Fruit fly (Drosophila melanogaster): ENCODE results near the gene eIF4G1.

eIF4G1 gene

dm6 chr4:930311-931198 is at the start of gene eIF4G1:
Gene eIF4G1 (minus strand): TSS chr4:930715.
- no peak for TF ChIP-seq CG8478 (optimal IDR thresholded peaks at IDR 0.05)
- no peak for TF ChIP-seq Dll (optimal IDR thresholded peaks at IDR 0.05)
- no peak for TF ChIP-seq pan (optimal IDR thresholded peaks at IDR 0.05)
- TF ChIP-seq EcR (GFP tag; optimal IDR thresholded peaks at IDR 0.05) = no peak
- no peak for TF ChIP-seq usp (GFP tag; optimal IDR thresholded peaks at IDR 0.05)
- no peak for TF ChIP-seq psq (optimal IDR thresholded peaks at IDR 0.05)

DNA sequence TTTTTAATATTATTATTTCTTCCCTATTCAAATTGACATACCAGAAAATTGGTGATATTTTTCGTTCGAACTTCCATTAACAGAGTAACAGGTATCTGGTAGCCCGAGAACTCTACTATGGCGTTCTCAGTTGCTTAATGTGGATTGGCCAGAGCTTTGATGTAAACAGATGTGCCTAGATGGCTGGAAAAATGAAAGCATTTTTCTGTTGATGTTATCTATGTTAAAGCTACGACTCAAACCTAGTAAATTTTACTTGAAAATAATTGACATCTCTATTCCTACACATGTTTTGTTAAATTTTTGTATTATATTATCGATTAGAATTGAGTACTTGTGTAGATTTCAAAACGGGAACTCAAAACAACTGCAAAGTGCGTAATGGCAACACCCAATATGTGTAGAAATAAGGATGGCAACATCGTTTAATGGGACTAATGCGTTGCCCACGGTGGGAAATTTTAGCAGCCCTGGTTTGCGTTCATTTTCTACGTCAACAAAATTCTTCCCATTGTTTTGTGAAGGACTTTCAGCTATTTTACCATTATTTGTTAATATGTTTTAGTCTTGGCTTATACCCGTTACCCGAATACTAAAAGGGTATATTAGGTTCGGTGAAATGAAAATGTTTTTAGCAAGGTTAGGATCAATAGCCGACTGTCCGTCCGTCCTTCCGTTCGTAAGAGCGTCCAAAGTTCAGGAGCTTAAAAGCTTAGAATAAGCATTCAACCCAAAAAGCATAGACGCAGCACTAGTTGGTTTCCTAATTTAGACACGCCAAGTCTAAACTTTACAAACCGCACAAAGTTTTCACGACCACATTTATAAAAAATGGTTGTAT is 49.3 kb upstream of the eIF4G1 start:
- TF ChIP-seq pan (optimal IDR thresholded peaks at IDR 0.05) = no peak
- no peak for TF ChIP-seq Dll (optimal IDR thresholded peaks at IDR 0.05)
- no peak for TF ChIP-seq EcR (GFP tag; optimal IDR thresholded peaks at IDR 0.05)
- no peak for TF ChIP-seq usp (GFP tag; optimal IDR thresholded peaks at IDR 0.05)
- no peak for TF ChIP-seq CG8478 (optimal IDR thresholded peaks at IDR 0.05)
- TF ChIP-seq psq (optimal IDR thresholded peaks at IDR 0.05) = no peak

dm6 chr4:978439-978911 is 48.0 kb upstream of the eIF4G1 start, which contains the start of gene fuss:
Gene fuss (minus strand): TSS chr4:978489.
- TF ChIP-seq psq (optimal IDR thresholded peaks at IDR 0.05) (no peak), Dll (optimal IDR thresholded peaks at IDR 0.05) (no peak), pan (optimal IDR thresholded peaks at IDR 0.05) (no peak), CG8478 (optimal IDR thresholded peaks at IDR 0.05) (no peak), usp (GFP tag; optimal IDR thresholded peaks at IDR 0.05) (no peak), EcR (GFP tag; optimal IDR thresholded peaks at IDR 0.05) (no peak)

DNA sequence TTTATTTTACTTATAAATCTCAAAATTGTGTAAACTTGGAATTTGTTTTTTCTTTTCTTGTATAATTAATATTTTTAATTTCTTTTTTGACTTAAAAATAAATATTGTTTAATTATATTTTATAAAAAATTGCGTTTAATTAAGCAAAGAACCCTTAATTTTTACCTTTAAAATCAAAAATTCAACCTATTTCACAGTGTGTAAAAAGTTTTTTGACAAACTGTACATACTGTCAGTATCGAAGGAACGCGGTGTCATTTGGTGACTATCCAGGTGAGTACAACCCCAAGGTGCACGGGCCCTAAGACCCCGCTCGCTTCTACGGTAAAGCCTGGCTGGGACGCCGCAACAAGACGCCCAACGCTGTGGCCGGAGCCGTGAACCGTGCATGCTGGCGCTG is 46.1 kb upstream of the eIF4G1 start:
- TF ChIP-seq usp (GFP tag; optimal IDR thresholded peaks at IDR 0.05) = no peak
- no peak for TF ChIP-seq psq (optimal IDR thresholded peaks at IDR 0.05)
- no peak for TF ChIP-seq CG8478 (optimal IDR thresholded peaks at IDR 0.05)
- TF ChIP-seq EcR (GFP tag; optimal IDR thresholded peaks at IDR 0.05) = no peak
- TF ChIP-seq pan (optimal IDR thresholded peaks at IDR 0.05) = no peak

DNA sequence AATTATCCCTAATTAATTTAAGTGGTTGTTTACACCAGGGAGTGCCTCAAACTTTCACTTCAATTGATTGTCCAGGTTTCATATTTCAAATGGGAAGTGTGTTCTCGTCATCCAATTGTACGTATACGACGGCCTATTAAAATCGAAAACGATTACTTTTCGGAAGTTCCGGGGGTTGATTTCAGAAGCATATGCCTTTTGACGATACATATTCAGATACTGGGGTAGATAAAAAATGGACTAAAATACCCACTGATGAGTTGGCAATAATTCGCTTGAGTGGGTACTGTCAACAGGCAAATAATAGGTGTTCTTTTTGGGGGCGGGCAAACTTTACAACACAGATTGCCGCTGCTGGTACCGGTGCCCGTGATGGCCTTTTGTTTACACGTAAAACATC is 44.1 kb upstream of the eIF4G1 start:
- no peak for TF ChIP-seq EcR (GFP tag; optimal IDR thresholded peaks at IDR 0.05)

DNA sequence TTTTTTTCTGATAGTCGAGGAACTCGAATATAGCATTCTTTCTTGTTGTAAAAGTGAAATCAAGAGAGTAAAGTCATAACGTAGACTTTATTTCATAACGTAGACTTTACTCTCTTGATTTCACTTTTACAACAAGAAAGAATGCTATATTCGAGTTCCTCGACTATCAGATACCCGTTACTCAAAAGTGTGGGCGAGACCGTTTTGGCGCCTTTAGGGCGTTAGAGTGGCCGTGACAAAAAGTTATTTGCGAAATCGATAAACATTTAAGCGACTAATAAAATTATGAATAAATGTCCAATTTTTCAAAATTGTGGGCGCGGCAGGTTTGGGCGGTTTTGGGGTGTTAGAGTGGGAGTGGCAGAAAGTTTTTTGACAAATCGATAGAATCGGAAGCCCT is 40.6 kb upstream of the eIF4G1 start:
- TF ChIP-seq pan (optimal IDR thresholded peaks at IDR 0.05) (no peak), psq (optimal IDR thresholded peaks at IDR 0.05) (no peak), Dll (optimal IDR thresholded peaks at IDR 0.05) (no peak), usp (GFP tag; optimal IDR thresholded peaks at IDR 0.05) (no peak), CG8478 (optimal IDR thresholded peaks at IDR 0.05) (no peak), EcR (GFP tag; optimal IDR thresholded peaks at IDR 0.05) (no peak)

dm6 chr4:963717-964116 is 33.2 kb upstream of the eIF4G1 start:
- TF ChIP-seq psq (optimal IDR thresholded peaks at IDR 0.05) (no peak), pan (optimal IDR thresholded peaks at IDR 0.05) (no peak), CG8478 (optimal IDR thresholded peaks at IDR 0.05) (no peak), EcR (GFP tag; optimal IDR thresholded peaks at IDR 0.05) (no peak), usp (GFP tag; optimal IDR thresholded peaks at IDR 0.05) (no peak), Dll (optimal IDR thresholded peaks at IDR 0.05) (no peak)

DNA sequence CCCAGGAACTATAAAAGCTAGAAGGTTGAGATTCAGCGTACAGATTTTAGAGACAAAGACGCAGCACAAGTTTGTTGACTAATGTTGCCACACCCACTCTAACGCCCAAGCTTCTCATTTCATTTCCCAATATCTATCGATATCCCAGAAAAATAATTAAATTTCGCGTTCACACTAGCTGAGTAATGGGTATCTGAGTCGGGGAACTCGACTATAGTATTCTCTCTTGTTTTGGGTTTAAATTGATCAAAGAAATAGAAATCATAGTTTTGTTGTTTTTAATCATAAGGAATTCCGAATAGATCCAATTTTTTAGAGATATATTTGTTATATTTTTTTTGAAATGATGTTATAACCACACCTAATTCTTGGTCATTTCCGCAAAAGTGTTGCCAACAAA is 32.7 kb upstream of the eIF4G1 start:
- TF ChIP-seq EcR (GFP tag; optimal IDR thresholded peaks at IDR 0.05) (no peak), usp (GFP tag; optimal IDR thresholded peaks at IDR 0.05) (no peak), pan (optimal IDR thresholded peaks at IDR 0.05) (no peak), psq (optimal IDR thresholded peaks at IDR 0.05) (no peak), CG8478 (optimal IDR thresholded peaks at IDR 0.05) (no peak), Dll (optimal IDR thresholded peaks at IDR 0.05) (no peak)

DNA sequence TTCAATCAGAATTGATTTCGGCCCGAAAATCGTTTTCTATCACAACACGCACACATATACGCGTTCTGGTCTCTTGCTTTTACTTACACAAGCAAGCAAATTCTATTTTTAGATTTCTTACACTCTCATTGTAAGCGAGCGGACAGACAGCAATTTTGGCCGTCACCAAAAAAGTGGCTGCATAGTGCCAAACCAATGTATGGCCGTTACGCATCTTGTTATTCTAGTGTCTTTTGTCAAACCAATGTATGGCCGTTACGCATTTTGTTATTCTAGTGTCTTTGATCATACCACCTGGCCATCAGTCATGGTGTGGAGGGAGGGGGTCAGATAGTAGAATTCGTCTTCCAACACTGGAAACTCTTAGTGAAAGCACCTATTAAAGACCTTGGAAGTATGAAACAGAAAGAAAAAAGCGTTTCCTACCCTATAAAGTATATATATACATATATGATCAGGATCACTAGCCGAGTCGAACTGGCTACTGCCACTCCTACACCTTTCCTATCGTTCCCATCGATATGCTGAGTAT is 30.6 kb upstream of the eIF4G1 start:
- TF ChIP-seq EcR (GFP tag; optimal IDR thresholded peaks at IDR 0.05) = no peak
- TF ChIP-seq psq (optimal IDR thresholded peaks at IDR 0.05) = no peak
- TF ChIP-seq Dll (optimal IDR thresholded peaks at IDR 0.05) = no peak
- no peak for TF ChIP-seq usp (GFP tag; optimal IDR thresholded peaks at IDR 0.05)
- no peak for TF ChIP-seq pan (optimal IDR thresholded peaks at IDR 0.05)
- no peak for TF ChIP-seq CG8478 (optimal IDR thresholded peaks at IDR 0.05)

DNA sequence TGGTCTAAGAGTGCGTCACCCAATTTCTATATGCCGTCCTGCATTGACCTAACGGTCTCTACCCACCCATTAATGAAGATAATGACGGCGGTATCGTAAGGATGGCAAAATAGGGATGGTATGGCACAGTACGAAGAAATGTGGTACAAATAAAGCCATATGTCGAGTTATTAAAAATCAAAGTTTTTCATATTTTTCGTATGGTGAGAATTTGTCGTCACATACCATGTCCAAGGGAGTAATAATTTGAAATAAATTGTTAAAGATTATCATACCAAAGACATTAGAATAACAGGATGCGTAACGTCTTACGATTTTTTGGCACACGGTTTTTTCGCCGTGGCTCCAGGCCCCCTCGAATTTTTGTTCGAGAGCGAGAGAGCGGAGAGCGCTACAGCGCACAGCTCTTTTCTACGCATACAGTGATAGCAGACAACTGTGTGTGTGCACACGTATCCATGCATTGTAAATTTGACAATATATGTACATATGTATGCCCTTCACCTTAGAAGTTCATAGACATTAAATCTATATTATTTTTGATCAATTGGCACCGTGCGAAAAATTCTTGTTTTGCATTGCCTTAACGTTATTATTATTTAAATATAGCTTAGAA is 29.5 kb upstream of the eIF4G1 start:
- TF ChIP-seq usp (GFP tag; optimal IDR thresholded peaks at IDR 0.05) (no peak), psq (optimal IDR thresholded peaks at IDR 0.05) (no peak), CG8478 (optimal IDR thresholded peaks at IDR 0.05) (no peak), EcR (GFP tag; optimal IDR thresholded peaks at IDR 0.05) (no peak), Dll (optimal IDR thresholded peaks at IDR 0.05) (no peak), pan (optimal IDR thresholded peaks at IDR 0.05) (no peak)

dm6 chr4:959110-959920 is 28.8 kb upstream of the eIF4G1 start:
- TF ChIP-seq CG8478 (optimal IDR thresholded peaks at IDR 0.05) = no peak
